Fruit fly (Drosophila melanogaster) whole organism, embryonic: ENCODE results near the gene grim.

Source experiments
- CG10147 ChIP-seq: fragments of 200-800 bp; sonication (Bioruptor generic); optimal IDR thresholded peaks from 2 replicates; lab custom pipeline; 2019; ENCODE audit warnings: missing biosample characterization, mild to moderate bottlenecking, missing genetic modification characterization, moderate library complexity
- CG10209 ChIP-seq: fragments of 200-800 bp; sonication (Bioruptor generic); optimal IDR thresholded peaks from 3 replicates; lab custom pipeline; 2017; ENCODE audit warnings: missing biosample characterization, mild to moderate bottlenecking, missing genetic modification characterization, missing genetic modification reagents
- CG1024 ChIP-seq: fragments of 200-800 bp; sonication (Bioruptor generic); IDR thresholded peaks from 2 replicates; pipeline ENCODE4 v1.3.6; 2022; ENCODE audit warnings: missing biosample characterization, missing genetic modification characterization
- CG10366 ChIP-seq: fragments of 200-800 bp; sonication (Bioruptor generic); IDR thresholded peaks from 2 replicates; pipeline ENCODE4 v1.3.6; 2022; ENCODE audit warnings: missing biosample characterization, missing genetic modification characterization
- CG10959 ChIP-seq: fragments of 200-800 bp; sonication (Bioruptor generic); IDR thresholded peaks from 2 replicates; pipeline ENCODE4 v1.3.6; 2022; ENCODE audit warnings: missing biosample characterization, missing genetic modification characterization
- CG11456 ChIP-seq: fragments of 200-800 bp; sonication (Bioruptor generic); IDR thresholded peaks from 3 replicates; pipeline ENCODE4 v1.3.6; 2022; ENCODE audit warnings: missing biosample characterization, missing genetic modification characterization
- CG12071 ChIP-seq: fragments of 200-800 bp; sonication (Bioruptor generic); optimal IDR thresholded peaks from 3 replicates; lab custom pipeline; 2018; ENCODE audit warnings: missing biosample characterization, mild to moderate bottlenecking, missing genetic modification characterization
- CG14860 ChIP-seq: fragments of 200-800 bp; sonication (Bioruptor generic); IDR thresholded peaks from 3 replicates; pipeline ENCODE4 v1.3.6; 2022; ENCODE audit warnings: missing biosample characterization, missing genetic modification characterization; ENCODE audit not compliant: partially characterized antibody
- CG14965 ChIP-seq: fragments of 200-800 bp; sonication (Bioruptor generic); optimal IDR thresholded peaks from 2 replicates; lab custom pipeline; 2016; ENCODE audit warnings: missing biosample characterization, missing genetic modification characterization, borderline replicate concordance
- CG16815 ChIP-seq: fragments of 200-800 bp; sonication (Bioruptor generic); optimal IDR thresholded peaks from 3 replicates; lab custom pipeline; 2017; ENCODE audit warnings: missing biosample characterization, mild to moderate bottlenecking, missing genetic modification characterization
- CG17186 ChIP-seq: fragments of 200-800 bp; sonication (Bioruptor generic); optimal IDR thresholded peaks from 3 replicates; lab custom pipeline; 2017; ENCODE audit warnings: missing biosample characterization, missing genetic modification reagents, missing genetic modification characterization
- CG17802 ChIP-seq: fragments of 200-800 bp; sonication (Bioruptor generic); optimal IDR thresholded peaks from 2 replicates; lab custom pipeline; 2018; ENCODE audit warnings: missing biosample characterization, mild to moderate bottlenecking, missing genetic modification characterization, moderate library complexity
- CG18599 ChIP-seq: fragments of 200-800 bp; sonication (Bioruptor generic); optimal IDR thresholded peaks from 3 replicates; lab custom pipeline; 2017; ENCODE audit warnings: missing biosample characterization, missing genetic modification characterization, mild to moderate bottlenecking, moderate library complexity, missing genetic modification reagents
- CG2678 ChIP-seq: fragments of 200-800 bp; sonication (Bioruptor generic); optimal IDR thresholded peaks from 3 replicates; lab custom pipeline; 2019; ENCODE audit warnings: missing biosample characterization, mild to moderate bottlenecking, missing genetic modification characterization, moderate library complexity
- CG30431 ChIP-seq: fragments of 200-800 bp; sonication (Bioruptor generic); optimal IDR thresholded peaks from 2 replicates; lab custom pipeline; 2017; ENCODE audit warnings: missing biosample characterization, missing genetic modification characterization
- CG33557 ChIP-seq: fragments of 200-800 bp; sonication (Bioruptor generic); optimal IDR thresholded peaks from 2 replicates; lab custom pipeline; 2019; ENCODE audit warnings: missing biosample characterization, mild to moderate bottlenecking, missing genetic modification characterization, moderate library complexity
- CG7556 ChIP-seq: fragments of 200-800 bp; sonication (Bioruptor generic); optimal IDR thresholded peaks from 2 replicates; lab custom pipeline; 2017; ENCODE audit warnings: missing biosample characterization, mild to moderate bottlenecking, missing genetic modification characterization
- CG8281 ChIP-seq: fragments of 200-800 bp; sonication (Bioruptor generic); optimal IDR thresholded peaks from 2 replicates; lab custom pipeline; 2018; ENCODE audit warnings: missing biosample characterization, mild to moderate bottlenecking, missing genetic modification characterization, moderate library complexity
- CG9876 ChIP-seq: fragments of 200-800 bp; sonication (Bioruptor generic); optimal IDR thresholded peaks from 2 replicates; lab custom pipeline; 2016; ENCODE audit warnings: missing biosample characterization, missing genetic modification characterization
- CoRest ChIP-seq: fragments of 200-800 bp; sonication (Bioruptor generic); optimal IDR thresholded peaks from 3 replicates; lab custom pipeline; 2018; ENCODE audit warnings: missing biosample characterization, mild to moderate bottlenecking, missing genetic modification characterization, moderate library complexity
- Deaf1 ChIP-seq: fragments of 200-800 bp; optimal IDR thresholded peaks from 3 replicates; lab custom pipeline; 2019; ENCODE audit warnings: missing biosample characterization, mild to moderate bottlenecking, missing genetic modification characterization, moderate library complexity
- H15 ChIP-seq: fragments of 200-800 bp; sonication (Bioruptor generic); IDR thresholded peaks from 3 replicates; pipeline ENCODE4 v1.3.6; 2022; ENCODE audit warnings: missing biosample characterization, missing genetic modification characterization
- MBD-R2 ChIP-seq: fragments of 200-800 bp; sonication (Bioruptor generic); IDR thresholded peaks from 2 replicates; pipeline ENCODE4 v1.3.6; 2022; ENCODE audit warnings: missing biosample characterization, missing genetic modification characterization
- NC2β ChIP-seq: fragments of 200-800 bp; sonication (Bioruptor generic); optimal IDR thresholded peaks from 2 replicates; lab custom pipeline; 2016; ENCODE audit warnings: missing biosample characterization, missing genetic modification characterization
- Pdp1 ChIP-seq, 2 experiments: fragments of 200-800 bp; sonication (Bioruptor generic); optimal IDR thresholded peaks; 3 replicates each; lab custom pipeline; 2016; ENCODE audit warnings: missing biosample characterization in 2 of 2, missing genetic modification characterization in 2 of 2, mild to moderate bottlenecking in 1 of 2, moderate library complexity in 1 of 2
- Sox102F ChIP-seq: fragments of 200-800 bp; sonication (Bioruptor generic); optimal IDR thresholded peaks from 2 replicates; lab custom pipeline; 2018; ENCODE audit warnings: missing biosample characterization, mild to moderate bottlenecking, missing genetic modification characterization, moderate library complexity
- Spps ChIP-seq: fragments of 200-800 bp; sonication (Bioruptor generic); optimal IDR thresholded peaks from 2 replicates; lab custom pipeline; 2018; ENCODE audit warnings: missing biosample characterization, mild to moderate bottlenecking, missing genetic modification characterization
- Stat92E ChIP-seq, 3 experiments: fragments of >200 bp in 2 of 3; fragments of 200-800 bp in 1 of 3; sonication (Bioruptor generic) in 1 of 3; optimal IDR thresholded peaks; 2 replicates each; lab custom pipeline; 2017 to 2019; ENCODE audit warnings: missing biosample characterization in 3 of 3, missing genetic modification characterization in 3 of 3, mild to moderate bottlenecking in 1 of 3, moderate library complexity in 1 of 3
- Usf ChIP-seq: fragments of 200-800 bp; sonication (Bioruptor generic); optimal IDR thresholded peaks from 2 replicates; lab custom pipeline; 2017; ENCODE audit warnings: missing genotype, missing biosample characterization, missing genetic modification characterization
- aop ChIP-seq: fragments of 200-800 bp; sonication (Bioruptor generic); IDR thresholded peaks from 2 replicates; pipeline ENCODE4 v1.3.6; 2022; ENCODE audit warnings: missing biosample characterization, missing genetic modification characterization
- bab2 ChIP-seq: fragments of 200-800 bp; sonication (Bioruptor generic); optimal IDR thresholded peaks from 2 replicates; lab custom pipeline; 2016; ENCODE audit warnings: missing biosample characterization, missing genetic modification characterization
- bcd ChIP-seq: fragments of 200-800 bp; sonication (Bioruptor generic); optimal IDR thresholded peaks from 2 replicates; lab custom pipeline; 2017; ENCODE audit warnings: missing biosample characterization, mild to moderate bottlenecking, missing genetic modification characterization
- cg ChIP-seq: fragments of 200-800 bp; sonication (Bioruptor generic); optimal IDR thresholded peaks from 3 replicates; lab custom pipeline; 2019; ENCODE audit warnings: missing biosample characterization, mild to moderate bottlenecking, missing genetic modification characterization, moderate library complexity
- croc ChIP-seq: fragments of 200-800 bp; sonication (Bioruptor generic); conservative IDR thresholded peaks from 3 replicates; pipeline ENCODE4 v1.3.6; 2022; ENCODE audit warnings: missing biosample characterization, missing genetic modification characterization
- eve ChIP-seq, 2 experiments: fragments of >200 bp; optimal IDR thresholded peaks; 2 replicates each; lab custom pipeline; 2017; ENCODE audit warnings: missing biosample characterization in 2 of 2, missing genetic modification characterization in 2 of 2
- fd3F ChIP-seq: fragments of 200-800 bp; sonication (Bioruptor generic); optimal IDR thresholded peaks from 2 replicates; lab custom pipeline; 2018; ENCODE audit warnings: missing biosample characterization, mild to moderate bottlenecking, missing genetic modification characterization, moderate library complexity
- gcm ChIP-seq: fragments of 200-800 bp; sonication (Bioruptor generic); optimal IDR thresholded peaks from 2 replicates; lab custom pipeline; 2019; ENCODE audit warnings: missing biosample characterization, mild to moderate bottlenecking, missing genetic modification characterization, moderate library complexity
- grau ChIP-seq: fragments of 200-800 bp; optimal IDR thresholded peaks from 3 replicates; lab custom pipeline; 2019; ENCODE audit warnings: missing biosample characterization, mild to moderate bottlenecking, missing genetic modification characterization, moderate library complexity
- gsb-n ChIP-seq: fragments of 200-800 bp; sonication (Bioruptor generic); optimal IDR thresholded peaks from 3 replicates; lab custom pipeline; 2018; ENCODE audit warnings: missing biosample characterization, mild to moderate bottlenecking, missing genetic modification characterization
- jing ChIP-seq: fragments of 200-800 bp; sonication (Bioruptor generic); optimal IDR thresholded peaks from 2 replicates; lab custom pipeline; 2018; ENCODE audit warnings: missing biosample characterization, mild to moderate bottlenecking, missing genetic modification characterization
- nom ChIP-seq: fragments of 200-800 bp; sonication (Bioruptor generic); optimal IDR thresholded peaks from 2 replicates; lab custom pipeline; 2017; ENCODE audit warnings: missing biosample characterization, missing genetic modification characterization, mild to moderate bottlenecking, moderate library complexity, missing genetic modification reagents
- p53 ChIP-seq: fragments of 200-800 bp; sonication (Bioruptor generic); optimal IDR thresholded peaks from 2 replicates; lab custom pipeline; 2016; ENCODE audit warnings: missing biosample characterization, missing genetic modification characterization
- prd ChIP-seq, 3 experiments: fragments of >200 bp in 2 of 3; fragments of 200-800 bp in 1 of 3; sonication (Bioruptor generic) in 1 of 3; optimal IDR thresholded peaks in 2 of 3; IDR thresholded peaks in 1 of 3; 2 replicates in 2 of 3; 3 replicates in 1 of 3; pipeline versions ENCODE4 v1.3.6 to Lab custom; 2017 to 2022; ENCODE audit warnings: missing biosample characterization in 1 of 3, missing genetic modification characterization in 1 of 3
- schlank ChIP-seq: fragments of 200-800 bp; sonication (Bioruptor generic); optimal IDR thresholded peaks from 2 replicates; lab custom pipeline; 2018; ENCODE audit warnings: missing biosample characterization, mild to moderate bottlenecking, missing genetic modification characterization
- sens-2 ChIP-seq: fragments of 200-800 bp; sonication (Bioruptor generic); IDR thresholded peaks from 2 replicates; pipeline ENCODE4 v1.3.6; 2022; ENCODE audit warnings: missing biosample characterization, missing genetic modification characterization
- tgo ChIP-seq: fragments of 200-800 bp; sonication (Bioruptor generic); IDR thresholded peaks from 3 replicates; pipeline ENCODE4 v1.3.6; 2022; ENCODE audit warnings: missing biosample characterization, missing genetic modification characterization
- tx ChIP-seq: fragments of 200-800 bp; sonication (Bioruptor generic); optimal IDR thresholded peaks from 2 replicates; lab custom pipeline; 2016; ENCODE audit warnings: missing biosample characterization, missing genetic modification characterization

Gene grim

DNA sequence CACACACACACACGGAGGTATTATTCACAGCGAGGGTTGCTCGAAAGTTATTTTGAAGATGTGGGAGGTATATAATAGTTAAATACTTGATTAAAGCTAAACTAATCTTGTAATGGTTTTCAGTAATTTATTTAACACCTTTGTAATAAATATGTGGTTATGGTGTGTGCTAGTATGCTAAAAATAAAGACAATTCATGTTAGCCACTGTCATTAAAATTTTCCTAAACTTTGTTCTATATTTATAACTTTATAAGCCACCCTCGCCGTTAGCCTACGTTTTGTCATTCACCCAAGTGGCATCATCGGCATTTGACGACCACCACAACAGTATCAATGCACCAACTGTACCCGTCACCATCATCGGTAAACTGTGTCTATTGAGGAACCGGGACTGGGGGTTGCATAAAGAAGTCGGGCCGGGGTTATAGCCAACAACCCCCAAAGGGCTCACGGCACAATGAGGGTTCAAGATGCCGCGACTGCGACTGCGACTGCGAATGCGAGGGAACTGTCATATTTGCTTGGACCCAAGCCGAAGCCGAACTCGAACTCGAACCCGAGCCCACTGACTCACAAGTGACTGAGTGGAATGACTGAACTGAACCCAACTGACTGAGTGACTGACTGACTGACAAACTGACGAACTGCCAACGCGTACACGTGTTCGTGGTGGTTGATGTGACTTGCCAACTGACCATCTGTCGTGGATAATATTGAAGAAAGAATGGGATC, 31.7 kb downstream of the grim start (continued):
- no peak for TF ChIP-seq fd3F (GFP tag; lab: Kevin White, UChicago)
- TF ChIP-seq CoRest, result peak; percentile 26
- peak; percentile 41 for TF ChIP-seq Sox102F (GFP tag; lab: Kevin White, UChicago)
- TF ChIP-seq CG33557, result peak; percentile 31
- TF ChIP-seq p53 (GFP tag; lab: Kevin White, UChicago), result no peak
- peak; percentile 98 for TF ChIP-seq CG8281 (tag; lab: Kevin White, UChicago)
- no peak for TF ChIP-seq schlank (tag; lab: Kevin White, UChicago)
- peak; percentile 47 for TF ChIP-seq grau (tag; lab: Kevin White, UChicago)
- peak; percentile 80 for TF ChIP-seq Deaf1 (tag; lab: Kevin White, UChicago)
- TF ChIP-seq NC2β, result peak; percentile 45
- TF ChIP-seq CG12071 (GFP tag; lab: Kevin White, UChicago), result no peak
- peak; percentile 30 for TF ChIP-seq gsb-n
- no peak for TF ChIP-seq MBD-R2 (GFP tag; lab: Robert Waterston, UW)
- TF ChIP-seq CG17802 (tag; lab: Kevin White, UChicago), result no peak
- peak; percentile 12 for TF ChIP-seq bab2 (GFP tag; lab: Kevin White, UChicago)
- no peak for TF ChIP-seq CG11456
- TF ChIP-seq CG10366 (GFP tag; lab: Robert Waterston, UW), result peak; percentile 27; the same call in 1 of the 2 replicates
- no peak for TF ChIP-seq CG14860 (GFP tag; lab: Robert Waterston, UW)
- no peak for TF ChIP-seq CG14965 (GFP tag; lab: Kevin White, UChicago)
- 0 out of 3 replicates have a peak, but pooled peaks have one; percentile 22 for TF ChIP-seq tgo
- TF ChIP-seq Spps, result no peak
- TF ChIP-seq prd (optimal IDR thresholded peaks at IDR 0.05; lab: Kevin White, UChicago), result no peak
- TF ChIP-seq prd (GFP tag; IDR thresholded peaks at IDR 0.05; lab: Robert Waterston, UW), result peak; percentile 54; the same call in 2 of the 3 replicates
- TF ChIP-seq eve (GFP tag; optimal IDR thresholded peaks at IDR 0.05; lab: Kevin White, UChicago), result peak in 1 of 2 experiments; percentile 84
- peak; percentile 37 for TF ChIP-seq gcm (GFP tag; lab: Kevin White, UChicago)
- no peak for TF ChIP-seq nom
- no peak for TF ChIP-seq sens-2 (GFP tag; lab: Robert Waterston, UW)
- TF ChIP-seq bcd (GFP tag; lab: Kevin White, UChicago), result peak; percentile 28
- TF ChIP-seq CG10959 (GFP tag; lab: Robert Waterston, UW), result no peak; the same call in 1 of the 2 replicates
- TF ChIP-seq aop, result no peak
- TF ChIP-seq CG2678 (tag; lab: Kevin White, UChicago), result peak; percentile 56
- TF ChIP-seq Stat92E (GFP tag; optimal IDR thresholded peaks at IDR 0.05; lab: Kevin White, UChicago), result peak in 1 of 3 experiments; percentile 42
- no peak for TF ChIP-seq tx
- no peak for TF ChIP-seq CG1024 (GFP tag; lab: Robert Waterston, UW)
- TF ChIP-seq CG17186 (GFP tag; lab: Kevin White, UChicago), result no peak
- TF ChIP-seq cg (GFP tag; lab: Kevin White, UChicago), result peak; percentile 77
- TF ChIP-seq Usf (GFP tag; lab: Kevin White, UChicago), result peak; percentile 18
- peak; percentile 14 for TF ChIP-seq CG30431 (GFP tag; lab: Kevin White, UChicago)
- no peak for TF ChIP-seq CG9876
- 0 out of 3 replicates have a peak, but pooled peaks have one; percentile 11 for TF ChIP-seq H15 (GFP tag; lab: Robert Waterston, UW)
- TF ChIP-seq croc, result peak; percentile 47; the same call in 2 of the 3 replicates
- TF ChIP-seq jing (GFP tag; lab: Kevin White, UChicago), result no peak
- no peak for TF ChIP-seq CG16815 (GFP tag; lab: Kevin White, UChicago)
- peak; percentile 94 for TF ChIP-seq CG10209 (GFP tag; lab: Kevin White, UChicago)
- TF ChIP-seq CG10147 (GFP tag; lab: Kevin White, UChicago), result peak; percentile 13
- peak in 1 of 2 experiments; percentile 5 for TF ChIP-seq Pdp1 (GFP tag; optimal IDR thresholded peaks at IDR 0.05; lab: Kevin White, UChicago)
- TF ChIP-seq CG18599 (GFP tag; lab: Kevin White, UChicago), result peak; percentile 14
- TF ChIP-seq CG7556 (GFP tag; lab: Kevin White, UChicago), result peak; percentile 59
